Fruit fly (Drosophila melanogaster): ENCODE data around the gene Miro.

Miro gene

dm6 chr3R:24037538-24038265, 945 bp downstream of the Miro start, which contains the start of gene spas (continued):
- peak; percentile 26 for TF ChIP-seq oc (tag; optimal IDR thresholded peaks at IDR 0.05)
- peak; percentile 83 for TF ChIP-seq MESR4 (GFP tag; optimal IDR thresholded peaks at IDR 0.05)
- peak; percentile 66 for TF ChIP-seq CG8388 (GFP tag; optimal IDR thresholded peaks at IDR 0.05)
- TF ChIP-seq ara (GFP tag; IDR thresholded peaks at IDR 0.05), result peak; percentile 62
- TF ChIP-seq CG2712 (tag; optimal IDR thresholded peaks at IDR 0.05), result peak; percentile 69
- no peak for TF ChIP-seq tio (GFP tag; optimal IDR thresholded peaks at IDR 0.05)
- TF ChIP-seq CG2129 (GFP tag; IDR thresholded peaks at IDR 0.05; ENCODE audit: partially characterized antibody), result peak; percentile 88
- no peak for TF ChIP-seq CG6813 (GFP tag; optimal IDR thresholded peaks at IDR 0.05)
- TF ChIP-seq row (GFP tag; IDR thresholded peaks at IDR 0.05), result peak; percentile 93
- peak; percentile 42 for TF ChIP-seq CG11398 (GFP tag; optimal IDR thresholded peaks at IDR 0.05)
- peak; percentile 56; the same call in 2 of the 3 replicates for TF ChIP-seq croc (GFP tag; conservative IDR thresholded peaks at IDR 0.05)
- peak; percentile 79 for TF ChIP-seq rib (GFP tag; IDR thresholded peaks at IDR 0.05)
- TF ChIP-seq CG14014 (GFP tag; IDR thresholded peaks at IDR 0.05), result peak; percentile 72; the same call in 1 of the 2 replicates
- peak; percentile 15 for TF ChIP-seq CG10462 (GFP tag; optimal IDR thresholded peaks at IDR 0.05)
- peak; percentile 62 for TF ChIP-seq HLH3B (GFP tag; IDR thresholded peaks at IDR 0.05)
- TF ChIP-seq fru (optimal IDR thresholded peaks at IDR 0.05), result no peak
- TF ChIP-seq CG12219 (GFP tag; optimal IDR thresholded peaks at IDR 0.05), result peak; percentile 11
- TF ChIP-seq CG8089 (GFP tag; optimal IDR thresholded peaks at IDR 0.05), result peak; percentile 56
- TF ChIP-seq CG10366 (GFP tag; IDR thresholded peaks at IDR 0.05), result peak; percentile 78
- peak; percentile 40 for TF ChIP-seq Dek (tag; optimal IDR thresholded peaks at IDR 0.05)
- TF ChIP-seq D (optimal IDR thresholded peaks at IDR 0.05), result no peak
- TF ChIP-seq D (GFP tag; optimal IDR thresholded peaks at IDR 0.05), result peak; percentile 35
- 0 out of 3 replicates have a peak, but pooled peaks have one; percentile 23 for TF ChIP-seq otp (GFP tag; IDR thresholded peaks at IDR 0.05)
- peak; percentile 30 for TF ChIP-seq kay (GFP tag; optimal IDR thresholded peaks at IDR 0.05)
- TF ChIP-seq CG4820 (GFP tag; optimal IDR thresholded peaks at IDR 0.05), result peak; percentile 58
- no peak for TF ChIP-seq eve (GFP tag; optimal IDR thresholded peaks at IDR 0.05)
- TF ChIP-seq toy (GFP tag; IDR thresholded peaks at IDR 0.05), result peak; percentile 36; the same call in 1 of the 2 replicates
- TF ChIP-seq CG1529 (GFP tag; optimal IDR thresholded peaks at IDR 0.05), result peak; percentile 15
- peak; percentile 54 for TF ChIP-seq Meics (GFP tag; optimal IDR thresholded peaks at IDR 0.05)
- no peak for TF ChIP-seq CG7987 (GFP tag; optimal IDR thresholded peaks at IDR 0.05)
- peak; percentile 78 for TF ChIP-seq CG9215 (GFP tag; IDR thresholded peaks at IDR 0.05)
- TF ChIP-seq Dref (GFP tag; IDR thresholded peaks at IDR 0.05), result peak; percentile 60
- TF ChIP-seq CG2889 (GFP tag; IDR thresholded peaks at IDR 0.05), result 0 out of 3 replicates have a peak, but pooled peaks have one; percentile 49
- TF ChIP-seq CG7372 (GFP tag; IDR thresholded peaks at IDR 0.05), result peak; percentile 49
- no peak for TF ChIP-seq Nf-YC (tag; optimal IDR thresholded peaks at IDR 0.05)
- TF ChIP-seq CG15269 (tag; optimal IDR thresholded peaks at IDR 0.05), result no peak
- TF ChIP-seq odd (GFP tag; optimal IDR thresholded peaks at IDR 0.05), result no peak
- no peak; the same call in 1 of the 2 replicates for TF ChIP-seq wdn (GFP tag; IDR thresholded peaks at IDR 0.05)
- no peak for TF ChIP-seq jing (GFP tag; optimal IDR thresholded peaks at IDR 0.05)
- TF ChIP-seq CG6689 (GFP tag; IDR thresholded peaks at IDR 0.05), result peak; percentile 71
- peak; percentile 52; the same call in 1 of the 3 replicates for TF ChIP-seq Mrtf (GFP tag; IDR thresholded peaks at IDR 0.05)
- TF ChIP-seq Mes4 (GFP tag; optimal IDR thresholded peaks at IDR 0.05), result peak; percentile 17
- 0 out of 2 replicates have a peak, but pooled peaks have one; percentile 18 for TF ChIP-seq Drgx (GFP tag; IDR thresholded peaks at IDR 0.05)
- no peak for TF ChIP-seq ham (GFP tag; IDR thresholded peaks at IDR 0.05)
- peak; percentile 87 for TF ChIP-seq nmo (GFP tag; optimal IDR thresholded peaks at IDR 0.05)
- TF ChIP-seq chm (GFP tag; IDR thresholded peaks at IDR 0.05), result peak; percentile 11; the same call in 1 of the 2 replicates
- no peak for TF ChIP-seq CG12104 (GFP tag; optimal IDR thresholded peaks at IDR 0.05)
- no peak for TF ChIP-seq Sox100B (GFP tag; optimal IDR thresholded peaks at IDR 0.05)
- peak; percentile 98 for TF ChIP-seq ftz-f1 (GFP tag; optimal IDR thresholded peaks at IDR 0.05)
- peak; percentile 31 for TF ChIP-seq Nf-YB (GFP tag; optimal IDR thresholded peaks at IDR 0.05)
- TF ChIP-seq CG9609 (GFP tag; optimal IDR thresholded peaks at IDR 0.05), result peak; percentile 81

All from whole organism, embryonic.